Fruit fly (Drosophila melanogaster) whole organism, embryonic: ENCODE data around the gene CG12607.

Experiments
- Atf-2 ChIP-seq: fragments of 200-800 bp; sonication (Bioruptor generic); optimal IDR thresholded peaks from 2 replicates; lab custom pipeline; 2016; ENCODE audit warnings: missing biosample characterization, missing genetic modification characterization
- B-H1 ChIP-seq: fragments of 200-800 bp; sonication (Bioruptor generic); IDR thresholded peaks from 3 replicates; pipeline ENCODE4 v1.3.6; 2022; ENCODE audit warnings: missing biosample characterization, missing genetic modification characterization
- Bgb ChIP-seq: fragments of 200-800 bp; sonication (Bioruptor generic); IDR thresholded peaks from 2 replicates; pipeline ENCODE4 v1.3.6; 2022; ENCODE audit warnings: missing biosample characterization, missing genetic modification characterization; ENCODE audit not compliant: partially characterized antibody
- BtbVII ChIP-seq: fragments of 200-800 bp; sonication (Bioruptor generic); optimal IDR thresholded peaks from 3 replicates; lab custom pipeline; 2017; ENCODE audit warnings: missing biosample characterization, mild to moderate bottlenecking, missing genetic modification characterization
- C15 ChIP-seq: fragments of 200-800 bp; sonication (Bioruptor generic); IDR thresholded peaks from 3 replicates; pipeline ENCODE4 v1.3.6; 2022; ENCODE audit warnings: missing biosample characterization, missing genetic modification characterization
- CG10209 ChIP-seq: fragments of 200-800 bp; sonication (Bioruptor generic); optimal IDR thresholded peaks from 3 replicates; lab custom pipeline; 2017; ENCODE audit warnings: missing biosample characterization, mild to moderate bottlenecking, missing genetic modification characterization, missing genetic modification reagents
- CG10431 ChIP-seq: fragments of 200-800 bp; sonication (Bioruptor generic); optimal IDR thresholded peaks from 3 replicates; lab custom pipeline; 2018; ENCODE audit warnings: missing biosample characterization, mild to moderate bottlenecking, missing genetic modification characterization
- CG11093 ChIP-seq: fragments of 200-800 bp; sonication (Bioruptor generic); IDR thresholded peaks from 3 replicates; pipeline ENCODE4 v1.3.6; 2022; ENCODE audit warnings: missing biosample characterization, missing genetic modification characterization
- CG11695 ChIP-seq: fragments of 200-800 bp; sonication (Bioruptor generic); IDR thresholded peaks from 3 replicates; pipeline ENCODE4 v1.3.6; 2022; ENCODE audit warnings: missing biosample characterization, missing genetic modification characterization
- CG12299 ChIP-seq: fragments of 200-800 bp; sonication (Bioruptor generic); optimal IDR thresholded peaks from 2 replicates; lab custom pipeline; 2018; ENCODE audit warnings: missing biosample characterization, mild to moderate bottlenecking, missing genetic modification characterization
- CG12744 ChIP-seq: fragments of 200-800 bp; sonication (Bioruptor generic); optimal IDR thresholded peaks from 2 replicates; lab custom pipeline; 2016; ENCODE audit warnings: missing biosample characterization, missing genetic modification characterization
- CG13624 ChIP-seq: fragments of 200-800 bp; sonication (Bioruptor generic); optimal IDR thresholded peaks from 2 replicates; lab custom pipeline; 2016; ENCODE audit warnings: missing biosample characterization, missing genetic modification characterization
- CG14860 ChIP-seq: fragments of 200-800 bp; sonication (Bioruptor generic); IDR thresholded peaks from 3 replicates; pipeline ENCODE4 v1.3.6; 2022; ENCODE audit warnings: missing biosample characterization, missing genetic modification characterization; ENCODE audit not compliant: partially characterized antibody
- CG16863 ChIP-seq: fragments of 200-800 bp; sonication (Bioruptor generic); optimal IDR thresholded peaks from 3 replicates; lab custom pipeline; 2016; ENCODE audit warnings: missing biosample characterization, missing genetic modification characterization
- CG18619 ChIP-seq: fragments of 200-800 bp; sonication (Bioruptor generic); optimal IDR thresholded peaks from 3 replicates; lab custom pipeline; 2017; ENCODE audit warnings: missing biosample characterization, mild to moderate bottlenecking, missing genetic modification characterization
- CG31441 ChIP-seq: fragments of 200-800 bp; sonication (Bioruptor generic); IDR thresholded peaks from 2 replicates; pipeline ENCODE4 v1.3.6; 2022; ENCODE audit warnings: missing biosample characterization, missing genetic modification characterization
- CG43689 ChIP-seq: fragments of 200-800 bp; sonication (Bioruptor generic); IDR thresholded peaks from 2 replicates; pipeline ENCODE4 v1.3.6; 2022; ENCODE audit warnings: missing biosample characterization, missing genetic modification characterization
- CG4854 ChIP-seq: fragments of 200-800 bp; sonication (Bioruptor generic); optimal IDR thresholded peaks from 2 replicates; lab custom pipeline; 2016; ENCODE audit warnings: missing biosample characterization, missing genetic modification characterization, inconsistent platforms
- CG6683 ChIP-seq: fragments of 200-800 bp; sonication (Bioruptor generic); optimal IDR thresholded peaks from 2 replicates; lab custom pipeline; 2017; ENCODE audit warnings: missing biosample characterization, mild to moderate bottlenecking, missing genetic modification characterization, missing genetic modification reagents
- CG6791 ChIP-seq: fragments of 200-800 bp; sonication (Bioruptor generic); IDR thresholded peaks from 3 replicates; pipeline ENCODE4 v1.3.6; 2022; ENCODE audit warnings: missing biosample characterization, missing genetic modification characterization; ENCODE audit not compliant: partially characterized antibody
- CG7271 ChIP-seq: fragments of 200-800 bp; sonication (Bioruptor generic); optimal IDR thresholded peaks from 2 replicates; lab custom pipeline; 2018; ENCODE audit warnings: missing biosample characterization, mild to moderate bottlenecking, missing genetic modification characterization, moderate library complexity
- CG7963 ChIP-seq: fragments of 200-800 bp; sonication (Bioruptor generic); IDR thresholded peaks from 3 replicates; pipeline ENCODE4 v1.3.6; 2022; ENCODE audit warnings: missing biosample characterization, missing genetic modification characterization; ENCODE audit not compliant: partially characterized antibody
- Dfd ChIP-seq, 2 experiments: fragments of >200 bp; optimal IDR thresholded peaks; 2 replicates each; lab custom pipeline; 2017; ENCODE audit warnings: missing biosample characterization in 2 of 2, missing genetic modification characterization in 2 of 2
- Dip3 ChIP-seq: fragments of 200-800 bp; sonication (Bioruptor generic); optimal IDR thresholded peaks from 3 replicates; lab custom pipeline; 2016; ENCODE audit warnings: missing biosample characterization, missing genetic modification characterization
- Drgx ChIP-seq: fragments of 200-800 bp; sonication (Bioruptor generic); IDR thresholded peaks from 2 replicates; pipeline ENCODE4 v1.3.6; 2022; ENCODE audit warnings: missing biosample characterization, missing genetic modification characterization
- H15 ChIP-seq: fragments of 200-800 bp; sonication (Bioruptor generic); IDR thresholded peaks from 3 replicates; pipeline ENCODE4 v1.3.6; 2022; ENCODE audit warnings: missing biosample characterization, missing genetic modification characterization
- Hr51 ChIP-seq, 2 experiments: fragments of 200-800 bp; sonication (Bioruptor generic); optimal IDR thresholded peaks; 2 replicates in 1 of 2; 3 replicates in 1 of 2; lab custom pipeline; 2016 to 2018; ENCODE audit warnings: missing biosample characterization in 2 of 2, missing genetic modification characterization in 2 of 2, mild to moderate bottlenecking in 1 of 2, moderate library complexity in 1 of 2
- Hr78 ChIP-seq, 2 experiments: fragments of 200-800 bp in 1 of 2; fragments of >200 bp in 1 of 2; sonication (Bioruptor generic) in 1 of 2; optimal IDR thresholded peaks; 2 replicates each; lab custom pipeline; 2017 to 2019; ENCODE audit warnings: missing biosample characterization in 2 of 2, missing genetic modification characterization in 2 of 2, mild to moderate bottlenecking in 1 of 2, moderate library complexity in 1 of 2
- MESR4 ChIP-seq: fragments of 200-800 bp; sonication (Bioruptor generic); optimal IDR thresholded peaks from 2 replicates; lab custom pipeline; 2018; ENCODE audit warnings: missing biosample characterization, mild to moderate bottlenecking, missing genetic modification characterization, moderate library complexity
- Nf-YB ChIP-seq: fragments of 200-800 bp; sonication (Bioruptor generic); optimal IDR thresholded peaks from 3 replicates; lab custom pipeline; 2019; ENCODE audit warnings: missing biosample characterization, mild to moderate bottlenecking, missing genetic modification characterization, moderate library complexity
- PHDP ChIP-seq: fragments of 200-800 bp; sonication (Bioruptor generic); optimal IDR thresholded peaks from 3 replicates; lab custom pipeline; 2018; ENCODE audit warnings: missing biosample characterization, mild to moderate bottlenecking, missing genetic modification characterization, moderate library complexity
- Rx ChIP-seq: fragments of 200-800 bp; sonication (Bioruptor generic); IDR thresholded peaks from 2 replicates; pipeline ENCODE4 v1.3.6; 2022; ENCODE audit warnings: missing biosample characterization, missing genetic modification characterization
- TFAM ChIP-seq: fragments of 200-800 bp; sonication (Bioruptor generic); optimal IDR thresholded peaks from 2 replicates; lab custom pipeline; 2017; ENCODE audit warnings: missing biosample characterization, missing genetic modification characterization, inconsistent platforms
- Tbp ChIP-seq: fragments of >200 bp; optimal IDR thresholded peaks from 2 replicates; lab custom pipeline; 2018; ENCODE audit warnings: missing biosample characterization, missing genetic modification characterization
- ase ChIP-seq: fragments of 200-800 bp; sonication (Bioruptor generic); IDR thresholded peaks from 3 replicates; pipeline ENCODE4 v1.3.6; 2022; ENCODE audit warnings: missing biosample characterization, missing genetic modification characterization
- ash1 ChIP-seq: fragments of 200-800 bp; sonication (Bioruptor generic); optimal IDR thresholded peaks from 2 replicates; lab custom pipeline; 2018; ENCODE audit warnings: missing biosample characterization, mild to moderate bottlenecking, missing genetic modification characterization
- cas ChIP-seq: fragments of 200-800 bp; sonication (Bioruptor generic); IDR thresholded peaks from 2 replicates; pipeline ENCODE4 v1.3.6; 2022; ENCODE audit warnings: missing biosample characterization, missing genetic modification characterization
- en ChIP-seq: fragments of 200-800 bp; sonication (Bioruptor generic); optimal IDR thresholded peaks from 2 replicates; lab custom pipeline; 2016; ENCODE audit warnings: missing biosample characterization, missing genetic modification characterization
- fd3F ChIP-seq: fragments of 200-800 bp; sonication (Bioruptor generic); optimal IDR thresholded peaks from 2 replicates; lab custom pipeline; 2018; ENCODE audit warnings: missing biosample characterization, mild to moderate bottlenecking, missing genetic modification characterization, moderate library complexity
- grn ChIP-seq: fragments of 200-800 bp; sonication (Bioruptor generic); optimal IDR thresholded peaks from 3 replicates; lab custom pipeline; 2017; ENCODE audit warnings: missing biosample characterization, missing genetic modification characterization
- jing ChIP-seq: fragments of 200-800 bp; sonication (Bioruptor generic); optimal IDR thresholded peaks from 2 replicates; lab custom pipeline; 2018; ENCODE audit warnings: missing biosample characterization, mild to moderate bottlenecking, missing genetic modification characterization
- jumu ChIP-seq: fragments of 200-800 bp; sonication (Bioruptor generic); optimal IDR thresholded peaks from 3 replicates; lab custom pipeline; 2016; ENCODE audit warnings: missing biosample characterization, missing genetic modification characterization
- lmd ChIP-seq: fragments of 200-800 bp; sonication (Bioruptor generic); IDR thresholded peaks from 2 replicates; pipeline ENCODE4 v1.3.6; 2022; ENCODE audit warnings: missing biosample characterization, missing genetic modification characterization
- mld ChIP-seq: fragments of 200-800 bp; sonication (Bioruptor generic); IDR thresholded peaks from 3 replicates; pipeline ENCODE4 v1.3.6; 2022; ENCODE audit warnings: missing biosample characterization, missing genetic modification characterization; ENCODE audit not compliant: partially characterized antibody
- repo ChIP-seq: fragments of 200-800 bp; sonication (Bioruptor generic); optimal IDR thresholded peaks from 2 replicates; lab custom pipeline; 2016; ENCODE audit warnings: missing biosample characterization, missing genetic modification characterization
- scrt ChIP-seq: fragments of 200-800 bp; sonication (Bioruptor generic); optimal IDR thresholded peaks from 2 replicates; lab custom pipeline; 2018; ENCODE audit warnings: missing biosample characterization, mild to moderate bottlenecking, missing genetic modification characterization, moderate library complexity
- sisA ChIP-seq: fragments of 200-800 bp; sonication (Bioruptor generic); IDR thresholded peaks from 2 replicates; pipeline ENCODE4 v1.3.6; 2022; ENCODE audit warnings: missing biosample characterization, missing genetic modification characterization
- slbo ChIP-seq: fragments of 200-800 bp; sonication (Bioruptor generic); IDR thresholded peaks from 2 replicates; pipeline ENCODE4 v1.3.6; 2022; ENCODE audit warnings: missing biosample characterization, missing genetic modification characterization
- sqz ChIP-seq: fragments of 200-800 bp; sonication (Bioruptor generic); optimal IDR thresholded peaks from 3 replicates; lab custom pipeline; 2018; ENCODE audit warnings: missing biosample characterization, mild to moderate bottlenecking, missing genetic modification characterization
- tap ChIP-seq: fragments of 200-800 bp; optimal IDR thresholded peaks from 3 replicates; lab custom pipeline; 2019; ENCODE audit warnings: missing biosample characterization, mild to moderate bottlenecking, missing genetic modification characterization, moderate library complexity

CG12607 gene

dm6 chr3L:4413800-4414446, 32.5 kb upstream of the CG12607 start (continued):
- TF ChIP-seq H15 (GFP tag; lab: Robert Waterston, UW) (no peak; the same call in 2 of the 3 replicates), jing (no peak), CG18619 (GFP tag; lab: Kevin White, UChicago) (no peak), Drgx (peak; percentile 56), CG31441 (no peak), Hr78 (GFP tag; optimal IDR thresholded peaks at IDR 0.05; lab: Kevin White, UChicago) (no peak), BtbVII (GFP tag; lab: Kevin White, UChicago) (peak; percentile 11), CG10431 (GFP tag; lab: Kevin White, UChicago) (no peak), tap (tag; lab: Kevin White, UChicago) (no peak), jumu (GFP tag; lab: Kevin White, UChicago) (no peak), CG43689 (no peak), CG11093 (GFP tag; lab: Robert Waterston, UW) (no peak), CG6683 (GFP tag; lab: Kevin White, UChicago) (no peak), MESR4 (GFP tag; lab: Kevin White, UChicago) (no peak), CG6791 (no peak), CG10209 (GFP tag; lab: Kevin White, UChicago) (no peak), repo (GFP tag; lab: Kevin White, UChicago) (no peak), cas (GFP tag; lab: Robert Waterston, UW) (no peak), CG7271 (no peak), Rx (GFP tag; lab: Robert Waterston, UW) (no peak), Atf-2 (GFP tag; lab: Kevin White, UChicago) (no peak), PHDP (tag; lab: Kevin White, UChicago) (no peak), CG13624 (GFP tag; lab: Kevin White, UChicago) (no peak), sqz (GFP tag; lab: Kevin White, UChicago) (peak; percentile 35), en (no peak), CG7963 (GFP tag; lab: Robert Waterston, UW) (no peak), Hr51 (GFP tag; optimal IDR thresholded peaks at IDR 0.05; lab: Kevin White, UChicago) (no peak), CG14860 (no peak), grn (GFP tag; lab: Kevin White, UChicago) (no peak), Bgb (GFP tag; lab: Robert Waterston, UW) (no peak), CG4854 (GFP tag; lab: Kevin White, UChicago) (no peak), ase (no peak), CG12744 (GFP tag; lab: Kevin White, UChicago) (no peak), scrt (no peak), Dfd (GFP tag; optimal IDR thresholded peaks at IDR 0.05; lab: Kevin White, UChicago) (no peak), ash1 (GFP tag; lab: Kevin White, UChicago) (peak; percentile 14), Tbp (GFP tag; lab: Kevin White, UChicago) (no peak), CG16863 (GFP tag; lab: Kevin White, UChicago) (no peak), Nf-YB (GFP tag; lab: Kevin White, UChicago) (no peak), sisA (GFP tag; lab: Robert Waterston, UW) (peak; percentile 14; the same call in 1 of the 2 replicates), Dip3 (GFP tag; lab: Kevin White, UChicago) (no peak), mld (GFP tag; lab: Robert Waterston, UW) (no peak), B-H1 (GFP tag; lab: Robert Waterston, UW) (no peak), slbo (peak; percentile 82), TFAM (GFP tag; lab: Kevin White, UChicago) (no peak), C15 (no peak), CG11695 (GFP tag; lab: Robert Waterston, UW) (no peak), CG12299 (tag; lab: Kevin White, UChicago) (no peak), fd3F (peak; percentile 10), lmd (GFP tag; lab: Robert Waterston, UW) (no peak; the same call in 1 of the 2 replicates)
